Worm (Caenorhabditis elegans): Measurements from ENCODE around the gene nspg-3.
A peak's percentile ranks its signal among the peaks of the same experiment; 100 is the strongest.

nspg-3 gene

ce11 chrII:6061495-6061894 is 30.1 kb upstream of the nspg-3 start:
- TF ChIP-seq daf-16 (GFP tag; optimal IDR thresholded peaks at IDR 0.05) (no peak), daf-16 (tag; optimal IDR thresholded peaks at IDR 0.05) (no peak), zfp-2 (tag; optimal IDR thresholded peaks at IDR 0.05) (no peak), ceh-44 (GFP tag; IDR thresholded peaks at IDR 0.05) (no peak), F26F4.8 (GFP tag; conservative IDR thresholded peaks at IDR 0.05) (no peak), F49E8.2 (tag; optimal IDR thresholded peaks at IDR 0.05; ENCODE audit: borderline replicate concordance) (no peak), daf-12 (tag; optimal IDR thresholded peaks at IDR 0.05) (no peak), ama-1 (optimal IDR thresholded peaks at IDR 0.05) (no peak), unc-130 (GFP tag; optimal IDR thresholded peaks at IDR 0.05) (peak; percentile 90), zip-11 (GFP tag; IDR thresholded peaks at IDR 0.05) (no peak), cey-2 (tag; optimal IDR thresholded peaks at IDR 0.05; ENCODE audit: borderline replicate concordance, insufficient read depth) (no peak), nhr-28 (tag; optimal IDR thresholded peaks at IDR 0.05) (peak; percentile 28), dmd-9 (GFP tag; IDR thresholded peaks at IDR 0.05) (peak; percentile 91), ZK337.2 (GFP tag; IDR thresholded peaks at IDR 0.05) (peak; percentile 92), D1046.2 (GFP tag; IDR thresholded peaks at IDR 0.05) (no peak), madf-5 (GFP tag; IDR thresholded peaks at IDR 0.05) (no peak), spr-1 (tag; optimal IDR thresholded peaks at IDR 0.05) (no peak), madf-9 (GFP tag; conservative IDR thresholded peaks at IDR 0.05) (peak; percentile 62), tra-1 (GFP tag; IDR thresholded peaks at IDR 0.05) (peak; percentile 66; the same call in 1 of the 2 replicates), Y75B8A.6 (GFP tag; IDR thresholded peaks at IDR 0.05) (no peak), lin-1 (GFP tag; IDR thresholded peaks at IDR 0.05) (no peak), nhr-77 (tag; optimal IDR thresholded peaks at IDR 0.05) (no peak), hlh-30 (tag; optimal IDR thresholded peaks at IDR 0.05; ENCODE audit: insufficient read depth) (peak; percentile 63), F10B5.3 (tag; optimal IDR thresholded peaks at IDR 0.05) (peak; percentile 11), rbr-2 (tag; optimal IDR thresholded peaks at IDR 0.05) (peak; percentile 52), lin-15B (tag; optimal IDR thresholded peaks at IDR 0.05) (no peak), nhr-48 (tag; optimal IDR thresholded peaks at IDR 0.05) (peak; percentile 48), egl-27 (tag; optimal IDR thresholded peaks at IDR 0.05) (no peak), ztf-7 (tag; optimal IDR thresholded peaks at IDR 0.05) (no peak), sdz-12 (GFP tag; optimal IDR thresholded peaks at IDR 0.05) (no peak), saeg-2 (GFP tag; IDR thresholded peaks at IDR 0.05) (no peak), lin-39 (tag; optimal IDR thresholded peaks at IDR 0.05) (no peak), ceh-20 (GFP tag; IDR thresholded peaks at IDR 0.05) (no peak), hlh-11 (tag; optimal IDR thresholded peaks at IDR 0.05) (peak; percentile 21), snpc-1.2 (GFP tag; IDR thresholded peaks at IDR 0.05) (no peak), ceh-82 (tag; optimal IDR thresholded peaks at IDR 0.05) (no peak), fkh-10 (GFP tag; optimal IDR thresholded peaks at IDR 0.05) (no peak), snpc-4 (tag; optimal IDR thresholded peaks at IDR 0.05) (no peak), arid-1 (GFP tag; conservative IDR thresholded peaks at IDR 0.05) (no peak), mxl-3 (GFP tag; optimal IDR thresholded peaks at IDR 0.05) (peak; percentile 45), gei-8 (GFP tag; optimal IDR thresholded peaks at IDR 0.05) (no peak), pha-4 (GFP tag; IDR thresholded peaks at IDR 0.05) (no peak), pha-4 (tag; optimal IDR thresholded peaks at IDR 0.05) (no peak), nhr-102 (tag; optimal IDR thresholded peaks at IDR 0.05) (peak; percentile 52), T26A8.4 (GFP tag; IDR thresholded peaks at IDR 0.05) (0 out of 2 replicates have a peak, but pooled peaks have one; percentile 19), duxl-1 (tag; optimal IDR thresholded peaks at IDR 0.05; ENCODE audit: poor library complexity) (peak; percentile 71), zfp-3 (GFP tag; conservative IDR thresholded peaks at IDR 0.05) (no peak), nhr-76 (tag; optimal IDR thresholded peaks at IDR 0.05) (no peak), mes-2 (tag; optimal IDR thresholded peaks at IDR 0.05; ENCODE audit: poor library complexity, severe bottlenecking) (peak; percentile 99), nhr-11 (tag; optimal IDR thresholded peaks at IDR 0.05) (no peak), lim-7 (GFP tag; IDR thresholded peaks at IDR 0.05) (no peak), ctbp-1 (GFP tag; IDR thresholded peaks at IDR 0.05) (0 out of 2 replicates have a peak, but pooled peaks have one; percentile 51)
